Fruit fly (Drosophila melanogaster) whole organism, embryonic: ENCODE measurements around the gene CG12995.

Experiments
- Ada2b ChIP-seq: fragments of 200-800 bp; sonication (Bioruptor generic); IDR thresholded peaks from 2 replicates; pipeline ENCODE4 v1.3.6; 2022; ENCODE audit warnings: missing biosample characterization, missing genetic modification characterization
- CG11247 ChIP-seq: fragments of 200-800 bp; sonication (Bioruptor generic); IDR thresholded peaks from 2 replicates; pipeline ENCODE4 v1.3.6; 2022; ENCODE audit warnings: missing biosample characterization, missing genetic modification characterization
- CG12659 ChIP-seq: fragments of 200-800 bp; sonication (Bioruptor generic); optimal IDR thresholded peaks from 3 replicates; lab custom pipeline; 2017; ENCODE audit warnings: mild to moderate bottlenecking, missing biosample characterization, missing genetic modification reagents, missing genetic modification characterization
- CG13894 ChIP-seq: fragments of 200-800 bp; sonication (Bioruptor generic); optimal IDR thresholded peaks from 3 replicates; lab custom pipeline; 2018; ENCODE audit warnings: missing biosample characterization, mild to moderate bottlenecking, missing genetic modification characterization, moderate library complexity
- CG14667 ChIP-seq: fragments of 200-800 bp; sonication (Bioruptor generic); IDR thresholded peaks from 2 replicates; pipeline ENCODE4 v1.3.6; 2022; ENCODE audit warnings: missing biosample characterization, missing genetic modification characterization
- CG15601 ChIP-seq: fragments of 200-800 bp; sonication (Bioruptor generic); optimal IDR thresholded peaks from 3 replicates; lab custom pipeline; 2019; ENCODE audit warnings: missing biosample characterization, mild to moderate bottlenecking, missing genetic modification characterization, moderate library complexity
- CG15696 ChIP-seq: fragments of 200-800 bp; sonication (Bioruptor generic); optimal IDR thresholded peaks from 2 replicates; lab custom pipeline; 2019; ENCODE audit warnings: missing biosample characterization, mild to moderate bottlenecking, missing genetic modification characterization, moderate library complexity
- CG16779 ChIP-seq: fragments of 200-800 bp; sonication (Bioruptor generic); IDR thresholded peaks from 2 replicates; pipeline ENCODE4 v1.3.6; 2022; ENCODE audit warnings: missing biosample characterization, missing genetic modification characterization
- CG17802 ChIP-seq: fragments of 200-800 bp; sonication (Bioruptor generic); optimal IDR thresholded peaks from 2 replicates; lab custom pipeline; 2018; ENCODE audit warnings: missing biosample characterization, mild to moderate bottlenecking, missing genetic modification characterization, moderate library complexity
- CG18011 ChIP-seq: fragments of 200-800 bp; sonication (Bioruptor generic); optimal IDR thresholded peaks from 2 replicates; lab custom pipeline; 2017; ENCODE audit warnings: missing biosample characterization, missing genetic modification characterization, mild to moderate bottlenecking, moderate library complexity, missing genotype
- CG2116 ChIP-seq: fragments of 200-800 bp; sonication (Bioruptor generic); optimal IDR thresholded peaks from 3 replicates; lab custom pipeline; 2018; ENCODE audit warnings: missing biosample characterization, mild to moderate bottlenecking, missing genetic modification characterization
- CG33213 ChIP-seq: fragments of 200-800 bp; sonication (Bioruptor generic); optimal IDR thresholded peaks from 3 replicates; lab custom pipeline; 2016; ENCODE audit warnings: missing biosample characterization, missing genetic modification characterization
- CG3726 ChIP-seq: fragments of 200-800 bp; sonication (Bioruptor generic); IDR thresholded peaks from 3 replicates; pipeline ENCODE4, ENCODE4 v1.3.6; 2022; ENCODE audit warnings: missing biosample characterization, missing genetic modification characterization
- CG3838 ChIP-seq: fragments of 200-800 bp; sonication (Bioruptor generic); optimal IDR thresholded peaks from 3 replicates; lab custom pipeline; 2016; ENCODE audit warnings: missing biosample characterization, missing genetic modification characterization
- CG4404 ChIP-seq: fragments of 200-800 bp; sonication (Bioruptor generic); IDR thresholded peaks from 2 replicates; pipeline ENCODE4 v1.3.6; 2022; ENCODE audit warnings: missing biosample characterization, missing genetic modification characterization
- CG8388 ChIP-seq: fragments of 200-800 bp; sonication (Bioruptor generic); optimal IDR thresholded peaks from 2 replicates; lab custom pipeline; 2019; ENCODE audit warnings: missing biosample characterization, mild to moderate bottlenecking, missing genetic modification characterization, moderate library complexity
- CG8924 ChIP-seq: fragments of 200-800 bp; optimal IDR thresholded peaks from 3 replicates; lab custom pipeline; 2019; ENCODE audit warnings: missing biosample characterization, mild to moderate bottlenecking, missing genetic modification characterization, moderate library complexity
- CG9727 ChIP-seq: fragments of 200-800 bp; sonication (Bioruptor generic); optimal IDR thresholded peaks from 3 replicates; lab custom pipeline; 2017; ENCODE audit warnings: missing biosample characterization, mild to moderate bottlenecking, missing genetic modification characterization
- CHES-1-like ChIP-seq: fragments of 200-800 bp; sonication (Bioruptor generic); optimal IDR thresholded peaks from 2 replicates; lab custom pipeline; 2016; ENCODE audit warnings: missing biosample characterization, missing genetic modification characterization
- Dll ChIP-seq: fragments of 200-800 bp; sonication (Bioruptor generic); IDR thresholded peaks from 4 replicates; pipeline ENCODE4 v1.3.6; 2022; ENCODE audit warnings: missing biosample characterization, missing genetic modification characterization; ENCODE audit not compliant: partially characterized antibody
- Ets65A ChIP-seq: fragments of 200-800 bp; sonication (Bioruptor generic); peaks from one replicate; lab custom pipeline; 2016; ENCODE audit warnings: missing biosample characterization, missing genetic modification characterization
- H2.0 ChIP-seq: fragments of 200-800 bp; sonication (Bioruptor generic); IDR thresholded peaks from 2 replicates; pipeline ENCODE4 v1.3.6; 2022; ENCODE audit warnings: missing biosample characterization, missing genetic modification characterization
- Lim3 ChIP-seq: fragments of 200-800 bp; sonication (Bioruptor generic); IDR thresholded peaks from 2 replicates; pipeline ENCODE4 v1.3.6; 2022; ENCODE audit warnings: missing biosample characterization, missing genetic modification characterization
- Mes4 ChIP-seq: fragments of 200-800 bp; sonication (Bioruptor generic); optimal IDR thresholded peaks from 2 replicates; lab custom pipeline; 2016; ENCODE audit warnings: missing biosample characterization, missing genetic modification characterization
- ac ChIP-seq: fragments of 200-800 bp; sonication (Bioruptor generic); optimal IDR thresholded peaks from 3 replicates; lab custom pipeline; 2017; ENCODE audit warnings: missing biosample characterization, mild to moderate bottlenecking, missing genetic modification characterization
- aop ChIP-seq: fragments of 200-800 bp; sonication (Bioruptor generic); IDR thresholded peaks from 2 replicates; pipeline ENCODE4 v1.3.6; 2022; ENCODE audit warnings: missing biosample characterization, missing genetic modification characterization
- ap ChIP-seq: fragments of 200-800 bp; sonication (Bioruptor generic); IDR thresholded peaks from 2 replicates; pipeline ENCODE4 v1.3.6; 2022; ENCODE audit warnings: missing biosample characterization, missing genetic modification characterization
- ara ChIP-seq: fragments of 200-800 bp; sonication (Bioruptor generic); IDR thresholded peaks from 2 replicates; pipeline ENCODE4 v1.3.6; 2022; ENCODE audit warnings: missing biosample characterization, missing genetic modification characterization
- ato ChIP-seq: fragments of 200-800 bp; sonication (Bioruptor generic); IDR thresholded peaks from 2 replicates; pipeline ENCODE4 v1.3.6; 2022; ENCODE audit warnings: missing biosample characterization, missing genetic modification characterization; ENCODE audit not compliant: partially characterized antibody
- cas ChIP-seq: fragments of 200-800 bp; sonication (Bioruptor generic); IDR thresholded peaks from 2 replicates; pipeline ENCODE4 v1.3.6; 2022; ENCODE audit warnings: missing biosample characterization, missing genetic modification characterization
- cato ChIP-seq: fragments of 200-800 bp; sonication (Bioruptor generic); optimal IDR thresholded peaks from 2 replicates; lab custom pipeline; 2016; ENCODE audit warnings: missing biosample characterization, missing genetic modification characterization, borderline replicate concordance
- corto ChIP-seq: fragments of 200-800 bp; sonication (Bioruptor generic); optimal IDR thresholded peaks from 2 replicates; lab custom pipeline; 2016; ENCODE audit warnings: missing biosample characterization, mild to moderate bottlenecking, missing genetic modification characterization, moderate library complexity
- crc ChIP-seq: fragments of 200-800 bp; sonication (Bioruptor generic); optimal IDR thresholded peaks from 2 replicates; lab custom pipeline; 2016; ENCODE audit warnings: missing biosample characterization, missing genetic modification characterization
- esg ChIP-seq: fragments of 200-800 bp; sonication (Bioruptor generic); conservative IDR thresholded peaks from 2 replicates; pipeline ENCODE4 v1.3.6; 2022; ENCODE audit warnings: missing biosample characterization, missing genetic modification characterization
- exex ChIP-seq: fragments of 200-800 bp; sonication (Bioruptor generic); optimal IDR thresholded peaks from 4 replicates; lab custom pipeline; 2018; ENCODE audit warnings: missing biosample characterization, mild to moderate bottlenecking, missing genetic modification characterization, moderate library complexity
- fd96Cb ChIP-seq: fragments of 200-800 bp; sonication (Bioruptor generic); optimal IDR thresholded peaks from 2 replicates; lab custom pipeline; 2018; ENCODE audit warnings: missing biosample characterization, mild to moderate bottlenecking, missing genetic modification characterization, moderate library complexity
- grau ChIP-seq: fragments of 200-800 bp; optimal IDR thresholded peaks from 3 replicates; lab custom pipeline; 2019; ENCODE audit warnings: missing biosample characterization, mild to moderate bottlenecking, missing genetic modification characterization, moderate library complexity
- her ChIP-seq: fragments of 200-800 bp; sonication (Bioruptor generic); optimal IDR thresholded peaks from 2 replicates; lab custom pipeline; 2016; ENCODE audit warnings: missing biosample characterization, missing genetic modification characterization
- hkb ChIP-seq, 2 experiments: fragments of 200-800 bp in 1 of 2; fragments of >200 bp in 1 of 2; sonication (Bioruptor generic) in 1 of 2; IDR thresholded peaks in 1 of 2; optimal IDR thresholded peaks in 1 of 2; 2 replicates each; pipeline versions ENCODE4 v1.3.6 to Lab custom; 2017 to 2022; ENCODE audit warnings: missing biosample characterization in 1 of 2, missing genetic modification characterization in 1 of 2
- jumu ChIP-seq: fragments of 200-800 bp; sonication (Bioruptor generic); optimal IDR thresholded peaks from 3 replicates; lab custom pipeline; 2016; ENCODE audit warnings: missing biosample characterization, missing genetic modification characterization
- knrl ChIP-seq: fragments of 200-800 bp; sonication (Bioruptor generic); IDR thresholded peaks from 3 replicates; pipeline ENCODE4 v1.3.6; 2022; ENCODE audit warnings: missing biosample characterization, missing genetic modification characterization; ENCODE audit not compliant: partially characterized antibody
- mirr ChIP-seq: fragments of 200-800 bp; sonication (Bioruptor generic); optimal IDR thresholded peaks from 3 replicates; lab custom pipeline; 2018; ENCODE audit warnings: missing biosample characterization, mild to moderate bottlenecking, missing genetic modification characterization
- oc ChIP-seq: fragments of 200-800 bp; sonication (Bioruptor generic); optimal IDR thresholded peaks from 2 replicates; lab custom pipeline; 2018; ENCODE audit warnings: missing biosample characterization, mild to moderate bottlenecking, missing genetic modification characterization, moderate library complexity
- otp ChIP-seq: fragments of 200-800 bp; sonication (Bioruptor generic); IDR thresholded peaks from 3 replicates; pipeline ENCODE4, ENCODE4 v1.3.6; 2022; ENCODE audit warnings: missing biosample characterization, missing genetic modification characterization
- ranshi ChIP-seq: fragments of 200-800 bp; sonication (Bioruptor generic); IDR thresholded peaks from 2 replicates; pipeline ENCODE4 v1.3.6; 2022; ENCODE audit warnings: missing biosample characterization, missing genetic modification characterization
- sisA ChIP-seq: fragments of 200-800 bp; sonication (Bioruptor generic); IDR thresholded peaks from 2 replicates; pipeline ENCODE4 v1.3.6; 2022; ENCODE audit warnings: missing biosample characterization, missing genetic modification characterization
- ssp ChIP-seq: fragments of 200-800 bp; sonication (Bioruptor generic); IDR thresholded peaks from 2 replicates; pipeline ENCODE4 v1.3.6; 2022; ENCODE audit warnings: missing biosample characterization, missing genetic modification characterization
- toy ChIP-seq: fragments of 200-800 bp; sonication (Bioruptor generic); IDR thresholded peaks from 2 replicates; pipeline ENCODE4 v1.3.6; 2022; ENCODE audit warnings: missing biosample characterization, missing genetic modification characterization
- ttk ChIP-seq: fragments of 200-800 bp; sonication (Bioruptor generic); IDR thresholded peaks from 2 replicates; pipeline ENCODE4 v2.1.2; 2022; ENCODE audit warnings: missing biosample characterization, missing genetic modification characterization
- wor ChIP-seq: fragments of 200-800 bp; sonication (Bioruptor generic); IDR thresholded peaks from 2 replicates; pipeline ENCODE4 v1.3.6; 2022; ENCODE audit warnings: missing biosample characterization, missing genetic modification characterization
- z ChIP-seq: fragments of 200-800 bp; sonication (Bioruptor generic); IDR thresholded peaks from 3 replicates; pipeline ENCODE4 v1.3.6; 2022; ENCODE audit warnings: missing biosample characterization, missing genetic modification characterization

The CG12995 gene

dm6 chrX:17178484-17178921 lies 31.3 kb downstream of the CG12995 start (continued):
- TF ChIP-seq sisA (GFP tag; lab: Robert Waterston, UW): peak; percentile 99
- TF ChIP-seq wor (GFP tag; lab: Robert Waterston, UW): peak; percentile 84
- TF ChIP-seq esg (GFP tag; lab: Robert Waterston, UW): peak; percentile 83
- no peak for TF ChIP-seq Dll (GFP tag; lab: Robert Waterston, UW)
- TF ChIP-seq CG15601: peak; percentile 97
- TF ChIP-seq oc: no peak
- peak; percentile 98 for TF ChIP-seq CG4404 (GFP tag; lab: Robert Waterston, UW)
- TF ChIP-seq CG18011: no peak
- peak; percentile 99 for TF ChIP-seq Ets65A (GFP tag; lab: Kevin White, UChicago)
- TF ChIP-seq grau (tag; lab: Kevin White, UChicago): no peak
- no peak for TF ChIP-seq knrl (GFP tag; lab: Robert Waterston, UW)
- TF ChIP-seq ssp (GFP tag; lab: Robert Waterston, UW): peak; percentile 94
- TF ChIP-seq ttk: peak; percentile 99
- peak; percentile 98 for TF ChIP-seq fd96Cb
- no peak for TF ChIP-seq ac (GFP tag; lab: Kevin White, UChicago)
- peak; percentile 98 for TF ChIP-seq corto (GFP tag; lab: Kevin White, UChicago)
- TF ChIP-seq ara (GFP tag; lab: Robert Waterston, UW): peak; percentile 99
- TF ChIP-seq CG9727: peak; percentile 99
- TF ChIP-seq CG15696 (tag; lab: Kevin White, UChicago): peak; percentile 97
- TF ChIP-seq mirr (GFP tag; lab: Kevin White, UChicago): peak; percentile 62
- no peak for TF ChIP-seq CG2116 (GFP tag; lab: Kevin White, UChicago)
- no peak for TF ChIP-seq CG8388 (GFP tag; lab: Kevin White, UChicago)
- TF ChIP-seq CG14667: peak; percentile 98
- peak; percentile 60 for TF ChIP-seq ap (GFP tag; lab: Robert Waterston, UW)
- peak; percentile 98 for TF ChIP-seq CG3726 (GFP tag; lab: Robert Waterston, UW)
- peak; percentile 47 for TF ChIP-seq her
- TF ChIP-seq CG12659 (GFP tag; lab: Kevin White, UChicago): peak; percentile 39
- peak; percentile 90 for TF ChIP-seq jumu (GFP tag; lab: Kevin White, UChicago)
- TF ChIP-seq CHES-1-like (GFP tag; lab: Kevin White, UChicago): no peak
- peak; percentile 99 for TF ChIP-seq ranshi (GFP tag; lab: Robert Waterston, UW)
- peak; percentile 97 for TF ChIP-seq cas (GFP tag; lab: Robert Waterston, UW)
- TF ChIP-seq CG16779 (GFP tag; lab: Robert Waterston, UW): peak; percentile 91
- no peak for TF ChIP-seq Lim3 (GFP tag; lab: Robert Waterston, UW)
- peak; percentile 81 for TF ChIP-seq CG17802 (tag; lab: Kevin White, UChicago)
- TF ChIP-seq exex: peak; percentile 82
- TF ChIP-seq CG3838 (GFP tag; lab: Kevin White, UChicago): no peak
- TF ChIP-seq CG13894: peak; percentile 85
- peak; percentile 98 for TF ChIP-seq CG11247 (GFP tag; lab: Robert Waterston, UW)
- TF ChIP-seq hkb (optimal IDR thresholded peaks at IDR 0.05; lab: Kevin White, UChicago): no peak
- TF ChIP-seq hkb (GFP tag; IDR thresholded peaks at IDR 0.05; lab: Robert Waterston, UW): peak; percentile 99
- peak; percentile 86 for TF ChIP-seq CG33213
- TF ChIP-seq Ada2b: peak; percentile 99
- peak; percentile 97 for TF ChIP-seq cato
- TF ChIP-seq otp (GFP tag; lab: Robert Waterston, UW): peak; percentile 92
- TF ChIP-seq H2.0 (GFP tag; lab: Robert Waterston, UW): no peak
- peak; percentile 96 for TF ChIP-seq toy (GFP tag; lab: Robert Waterston, UW)
- TF ChIP-seq Mes4 (GFP tag; lab: Kevin White, UChicago): no peak
- peak; percentile 96 for TF ChIP-seq CG8924 (tag; lab: Kevin White, UChicago)
- TF ChIP-seq aop: no peak
- TF ChIP-seq z (GFP tag; lab: Robert Waterston, UW): peak; percentile 82; the same call in 2 of the 3 replicates
- TF ChIP-seq crc (GFP tag; lab: Kevin White, UChicago): peak; percentile 84
- no peak for TF ChIP-seq ato (GFP tag; lab: Robert Waterston, UW)
